Worm (Caenorhabditis elegans): ENCODE data around the gene cutl-23.

ce11 chrIII:5763988-5764387, 6.0 kb upstream of the cutl-23 start:
- TF ChIP-seq T26A5.8 (tag; optimal IDR thresholded peaks at IDR 0.05) (no peak), snpc-4 (GFP tag; optimal IDR thresholded peaks at IDR 0.05) (no peak), snpc-4 (tag; optimal IDR thresholded peaks at IDR 0.05) (no peak), nhr-179 (tag; optimal IDR thresholded peaks at IDR 0.05) (no peak), mel-28 (tag; optimal IDR thresholded peaks at IDR 0.05; ENCODE audit: borderline replicate concordance) (no peak)
